Worm (Caenorhabditis elegans): ENCODE data around the gene lpr-5.
A peak's percentile ranks its signal among the peaks of the same experiment; 100 is the strongest.

The lpr-5 gene

DNA sequence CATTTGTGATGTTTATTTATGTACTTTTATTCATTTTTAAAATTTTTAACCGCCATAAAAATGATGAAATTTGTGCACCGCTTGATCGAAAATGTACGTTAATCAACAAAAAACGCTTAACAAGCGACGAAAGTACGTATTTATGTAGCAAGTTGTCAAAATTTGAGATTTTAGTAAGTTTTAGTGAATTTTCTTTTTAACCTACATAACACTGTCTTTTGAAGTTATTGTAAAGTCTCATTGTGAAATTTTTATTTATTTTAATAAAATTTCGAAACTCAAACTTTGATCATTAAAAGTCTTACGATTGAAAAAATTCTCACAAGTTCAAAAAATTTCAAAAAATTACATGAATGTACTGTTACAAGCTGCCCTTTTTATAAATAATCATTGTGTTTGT is 35.4 kb downstream of the lpr-5 start:
- TF ChIP-seq ZK546.5 (tag; optimal IDR thresholded peaks at IDR 0.05) (no peak), lsy-12 (tag; optimal IDR thresholded peaks at IDR 0.05) (no peak), ztf-11 (tag; optimal IDR thresholded peaks at IDR 0.05) (no peak), R02D3.7 (tag; optimal IDR thresholded peaks at IDR 0.05) (no peak), ztf-4 (tag; optimal IDR thresholded peaks at IDR 0.05) (no peak)

DNA sequence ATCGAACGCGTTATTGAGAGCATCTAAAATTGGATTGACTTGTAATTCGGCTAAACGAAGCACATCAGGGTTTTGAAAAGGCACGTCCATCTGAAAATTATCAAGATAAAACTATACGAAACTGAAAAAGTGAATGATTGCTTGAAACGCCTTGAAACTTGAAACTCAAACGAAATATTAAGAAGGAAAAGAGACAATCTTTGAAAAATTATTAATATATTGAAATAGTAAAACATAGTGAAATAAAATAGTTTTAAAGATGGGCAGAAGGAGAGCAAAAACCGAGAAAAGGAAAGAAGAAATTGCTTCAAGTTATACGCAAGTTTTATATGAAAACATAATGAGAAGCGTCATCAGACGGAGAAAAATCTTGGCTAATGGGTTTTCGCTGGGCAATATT is 36.2 kb downstream of the lpr-5 start, which contains the start of gene W02H3.3:
TSS of gene W02H3.3 (minus strand) at position 101 of the 400 bp plus-strand sequence.
- TF ChIP-seq ztf-4 (tag; optimal IDR thresholded peaks at IDR 0.05): no peak
- no peak for TF ChIP-seq sea-2 (GFP tag; optimal IDR thresholded peaks at IDR 0.05)
- TF ChIP-seq lin-15B (tag; optimal IDR thresholded peaks at IDR 0.05): no peak
- TF ChIP-seq pqm-1 (tag; optimal IDR thresholded peaks at IDR 0.05): no peak
- no peak for TF ChIP-seq R02D3.7 (tag; optimal IDR thresholded peaks at IDR 0.05)
- TF ChIP-seq elt-2 (tag; optimal IDR thresholded peaks at IDR 0.05): no peak
- TF ChIP-seq mml-1 (tag; optimal IDR thresholded peaks at IDR 0.05): no peak
- TF ChIP-seq ztf-11 (tag; optimal IDR thresholded peaks at IDR 0.05): no peak
- TF ChIP-seq nhr-77 (tag; optimal IDR thresholded peaks at IDR 0.05): no peak
- no peak for TF ChIP-seq unc-62 (GFP tag; optimal IDR thresholded peaks at IDR 0.05)
- no peak for TF ChIP-seq nhr-28 (tag; optimal IDR thresholded peaks at IDR 0.05)
- no peak for TF ChIP-seq lsy-12 (tag; optimal IDR thresholded peaks at IDR 0.05)
- TF ChIP-seq zag-1 (tag; optimal IDR thresholded peaks at IDR 0.05): no peak
- TF ChIP-seq ama-1 (optimal IDR thresholded peaks at IDR 0.05): no peak
- no peak for TF ChIP-seq nhr-43 (tag; optimal IDR thresholded peaks at IDR 0.05; ENCODE audit: poor library complexity, severe bottlenecking)
- no peak for TF ChIP-seq hmg-11 (tag; optimal IDR thresholded peaks at IDR 0.05)

DNA sequence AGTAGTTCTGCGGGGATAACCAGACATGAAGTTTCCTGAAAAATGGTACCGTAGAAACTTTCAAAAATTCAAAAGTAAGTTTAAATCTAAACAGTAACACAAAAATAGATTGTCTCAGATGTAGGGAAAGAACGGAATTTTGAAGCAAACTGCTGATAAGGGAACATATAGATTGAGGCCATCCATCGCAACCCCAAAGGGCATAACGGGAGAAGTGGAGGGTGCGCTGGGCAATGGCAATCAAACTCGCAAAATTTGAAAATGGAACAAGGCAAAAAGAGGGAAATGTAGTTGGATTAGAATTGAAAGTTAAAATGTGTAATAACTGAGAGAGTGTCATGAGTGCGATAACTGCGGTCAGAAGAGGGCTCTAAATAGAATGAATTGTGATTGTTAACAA is 41.2 kb downstream of the lpr-5 start:
- no peak for TF ChIP-seq pqm-1 (tag; optimal IDR thresholded peaks at IDR 0.05)
- no peak for TF ChIP-seq jun-1 (tag; optimal IDR thresholded peaks at IDR 0.05)
- TF ChIP-seq lin-39 (tag; optimal IDR thresholded peaks at IDR 0.05): no peak
- TF ChIP-seq fos-1 (tag; optimal IDR thresholded peaks at IDR 0.05): no peak
- no peak for TF ChIP-seq unc-62 (GFP tag; optimal IDR thresholded peaks at IDR 0.05)
- TF ChIP-seq egl-5 (tag; optimal IDR thresholded peaks at IDR 0.05): no peak
- TF ChIP-seq nfya-1 (tag; optimal IDR thresholded peaks at IDR 0.05; ENCODE audit: insufficient read depth): no peak
- TF ChIP-seq nhr-25 (tag; optimal IDR thresholded peaks at IDR 0.05): no peak
- no peak for TF ChIP-seq eor-1 (tag; optimal IDR thresholded peaks at IDR 0.05)
- TF ChIP-seq ZK546.5 (tag; optimal IDR thresholded peaks at IDR 0.05): no peak
- TF ChIP-seq ceh-16 (tag; optimal IDR thresholded peaks at IDR 0.05): no peak
- TF ChIP-seq mml-1 (tag; optimal IDR thresholded peaks at IDR 0.05): no peak
- TF ChIP-seq mdl-1 (tag; optimal IDR thresholded peaks at IDR 0.05): no peak
- TF ChIP-seq skn-1 (tag; optimal IDR thresholded peaks at IDR 0.05): no peak
- no peak for TF ChIP-seq lsy-12 (tag; optimal IDR thresholded peaks at IDR 0.05)

DNA sequence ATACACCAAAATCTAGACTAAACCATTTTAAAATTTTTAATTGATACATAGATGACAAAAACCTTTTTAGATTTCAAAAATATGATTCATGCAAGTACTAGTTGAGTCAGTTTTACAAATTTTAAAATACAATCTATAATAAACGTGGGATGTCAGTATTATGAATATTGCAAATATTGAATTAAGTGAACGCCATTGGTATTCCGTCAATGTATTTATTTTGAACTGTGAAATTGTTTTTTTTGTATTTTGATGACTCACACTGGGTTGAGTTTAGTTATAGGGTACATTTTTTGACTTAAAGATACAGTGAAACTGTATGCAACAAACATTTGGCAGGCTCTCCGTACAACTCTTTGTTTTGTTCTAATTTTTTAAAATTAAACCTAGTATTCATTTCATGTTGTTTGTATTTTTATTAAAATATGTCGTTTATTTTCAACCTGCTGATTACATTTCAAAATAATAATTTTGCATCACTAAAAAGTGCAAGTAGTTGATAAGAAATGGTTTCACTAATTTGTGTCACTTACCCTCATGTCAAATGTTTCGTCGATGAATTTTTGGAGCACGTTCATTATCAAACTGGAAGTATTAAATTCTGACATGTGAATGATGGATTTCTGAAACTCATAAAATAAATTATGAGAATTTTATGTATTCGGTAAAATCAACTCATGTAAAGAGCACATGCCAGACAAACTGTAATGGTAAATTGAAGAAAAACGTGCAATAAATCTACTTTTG is 43.1 kb downstream of the lpr-5 start, which contains the start of gene W02H3.1:
TSS of gene W02H3.1 (minus strand) at position 578 of the 747 bp plus-strand sequence.
- TF ChIP-seq elt-2 (tag; optimal IDR thresholded peaks at IDR 0.05) (peak; percentile 49), pqm-1 (tag; optimal IDR thresholded peaks at IDR 0.05) (peak; percentile 31), snpc-4 (tag; optimal IDR thresholded peaks at IDR 0.05) (no peak)

DNA sequence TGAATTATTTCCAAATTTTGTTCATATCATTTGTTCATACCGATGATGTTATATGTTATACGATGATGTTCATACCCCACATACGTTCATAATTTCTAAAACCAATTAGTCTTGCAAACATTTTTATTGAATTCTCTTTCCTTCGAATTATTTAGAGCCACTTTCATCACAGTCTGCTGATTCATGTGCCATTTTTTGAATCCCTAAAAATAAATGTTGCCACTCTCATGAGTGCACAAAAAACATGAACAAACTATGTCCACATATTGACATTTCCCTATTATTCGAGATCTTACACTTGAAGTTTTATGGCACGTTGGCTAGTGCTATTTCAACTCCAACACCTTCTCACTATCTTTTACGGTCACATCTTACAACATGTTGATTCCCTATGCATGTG is 45.2 kb downstream of the lpr-5 start, which contains the start of gene clc-17:
TSS of gene clc-17 (plus strand) at position 301 of the 400 bp plus-strand sequence.
- TF ChIP-seq ceh-16 (tag; optimal IDR thresholded peaks at IDR 0.05) (no peak), nhr-11 (tag; optimal IDR thresholded peaks at IDR 0.05) (no peak), nhr-28 (tag; optimal IDR thresholded peaks at IDR 0.05) (no peak), nhr-76 (tag; optimal IDR thresholded peaks at IDR 0.05) (no peak), fkh-2 (tag; optimal IDR thresholded peaks at IDR 0.05) (no peak), ZK546.5 (tag; optimal IDR thresholded peaks at IDR 0.05) (no peak), elt-2 (tag; optimal IDR thresholded peaks at IDR 0.05) (no peak), lsy-12 (tag; optimal IDR thresholded peaks at IDR 0.05) (no peak), unc-62 (GFP tag; optimal IDR thresholded peaks at IDR 0.05) (no peak), elt-1 (tag; optimal IDR thresholded peaks at IDR 0.05) (no peak), nfya-1 (tag; optimal IDR thresholded peaks at IDR 0.05; ENCODE audit: insufficient read depth) (no peak), elt-3 (tag; optimal IDR thresholded peaks at IDR 0.05) (no peak), nhr-23 (tag; optimal IDR thresholded peaks at IDR 0.05) (no peak), nhr-237 (tag; optimal IDR thresholded peaks at IDR 0.05) (no peak), ama-1 (optimal IDR thresholded peaks at IDR 0.05) (no peak), skn-1 (tag; optimal IDR thresholded peaks at IDR 0.05) (no peak), egl-5 (tag; optimal IDR thresholded peaks at IDR 0.05) (no peak), lin-39 (tag; optimal IDR thresholded peaks at IDR 0.05) (no peak), R02D3.7 (tag; optimal IDR thresholded peaks at IDR 0.05) (no peak), nhr-67 (tag; optimal IDR thresholded peaks at IDR 0.05) (no peak)
